Worm (Caenorhabditis elegans): Measurements from ENCODE around the gene R12C12.6.
"Not testable (repeated sequence)": the region's sequence is repeated elsewhere in the genome, so short reads cannot be mapped to it uniquely, and the experiment has no call there.

Gene R12C12.6

ce11 chrII:6025647-6026046, 22.0 kb downstream of the R12C12.6 start:
- TF ChIP-seq nhr-76 (tag; optimal IDR thresholded peaks at IDR 0.05) (no peak), ztf-11 (tag; optimal IDR thresholded peaks at IDR 0.05) (no peak), ceh-83 (GFP tag; optimal IDR thresholded peaks at IDR 0.05) (no peak), sptf-1 (tag; optimal IDR thresholded peaks at IDR 0.05) (no peak), ceh-43 (GFP tag; optimal IDR thresholded peaks at IDR 0.05) (no peak), pha-4 (tag; optimal IDR thresholded peaks at IDR 0.05) (no peak)

ce11 chrII:6024879-6025278, 22.8 kb downstream of the R12C12.6 start, which contains the start of gene R12C12.9:
TSS of gene R12C12.9 (minus strand) at chrII:6024979.
- TF ChIP-seq elt-1 (tag; optimal IDR thresholded peaks at IDR 0.05; ENCODE audit: borderline replicate concordance, insufficient read depth) (no peak), elt-3 (tag; optimal IDR thresholded peaks at IDR 0.05) (no peak), ztf-11 (tag; optimal IDR thresholded peaks at IDR 0.05) (no peak), unc-120 (tag; optimal IDR thresholded peaks at IDR 0.05; ENCODE audit: poor library complexity, severe bottlenecking) (no peak), ceh-83 (GFP tag; optimal IDR thresholded peaks at IDR 0.05) (no peak), sem-2 (GFP tag; optimal IDR thresholded peaks at IDR 0.05) (no peak), nhr-12 (tag; optimal IDR thresholded peaks at IDR 0.05) (no peak), nhr-28 (tag; optimal IDR thresholded peaks at IDR 0.05) (no peak), unc-62 (GFP tag; optimal IDR thresholded peaks at IDR 0.05) (no peak)

- TF ChIP-seq lin-32 (GFP tag; optimal IDR thresholded peaks at IDR 0.05) (no peak), sem-2 (GFP tag; optimal IDR thresholded peaks at IDR 0.05) (no peak)
These were observed 25.1 kb downstream of the R12C12.6 start for ce11 chrII:6022596-6022995.

- TF ChIP-seq lin-13 (tag; optimal IDR thresholded peaks at IDR 0.05) (no peak), snpc-4 (tag; optimal IDR thresholded peaks at IDR 0.05) (no peak), blmp-1 (tag; optimal IDR thresholded peaks at IDR 0.05) (no peak), ces-1 (GFP tag; optimal IDR thresholded peaks at IDR 0.05) (no peak), ceh-43 (GFP tag; optimal IDR thresholded peaks at IDR 0.05) (no peak), unc-62 (GFP tag; optimal IDR thresholded peaks at IDR 0.05) (no peak), nhr-76 (tag; optimal IDR thresholded peaks at IDR 0.05) (no peak), unc-120 (tag; optimal IDR thresholded peaks at IDR 0.05; ENCODE audit: poor library complexity, severe bottlenecking) (no peak), sptf-1 (tag; optimal IDR thresholded peaks at IDR 0.05) (no peak), ztf-11 (tag; optimal IDR thresholded peaks at IDR 0.05) (no peak)
These were observed 27.3 kb downstream of the R12C12.6 start, which contains the start of gene ZK84.1 for ce11 chrII:6020353-6020752. TSS of gene ZK84.1 (plus strand) at chrII:6020653.

- no peak for TF ChIP-seq ceh-43 (GFP tag; optimal IDR thresholded peaks at IDR 0.05)
- no peak for TF ChIP-seq elt-1 (tag; optimal IDR thresholded peaks at IDR 0.05; ENCODE audit: borderline replicate concordance, insufficient read depth)
- no peak for TF ChIP-seq ham-2 (GFP tag; optimal IDR thresholded peaks at IDR 0.05)
- TF ChIP-seq nhr-76 (tag; optimal IDR thresholded peaks at IDR 0.05) = no peak
- no peak for TF ChIP-seq nhr-28 (tag; optimal IDR thresholded peaks at IDR 0.05)
- TF ChIP-seq sem-2 (GFP tag; optimal IDR thresholded peaks at IDR 0.05) = no peak
- TF ChIP-seq tbx-8 (GFP tag; optimal IDR thresholded peaks at IDR 0.05) = no peak
- no peak for TF ChIP-seq ztf-11 (tag; optimal IDR thresholded peaks at IDR 0.05)
- TF ChIP-seq snpc-4 (tag; optimal IDR thresholded peaks at IDR 0.05) = no peak
- TF ChIP-seq unc-120 (tag; optimal IDR thresholded peaks at IDR 0.05; ENCODE audit: poor library complexity, severe bottlenecking) = no peak
- no peak for TF ChIP-seq blmp-1 (tag; optimal IDR thresholded peaks at IDR 0.05)
- no peak for TF ChIP-seq mls-2 (tag; optimal IDR thresholded peaks at IDR 0.05)
These were observed 31.3 kb downstream of the R12C12.6 start, which contains the start of gene ZK84.5 for ce11 chrII:6016410-6016809. TSS of gene ZK84.5 (minus strand) at chrII:6016510.

- not testable (repeated sequence) for TF ChIP-seq snpc-4, hlh-1, unc-39 (tag; optimal IDR thresholded peaks at IDR 0.05)
These were observed 33.6 kb downstream of the R12C12.6 start, which contains the start of gene ZK84.2 for ce11 chrII:6014057-6014456. TSS of gene ZK84.2 (plus strand) at chrII:6014357.

ce11 chrII:6010544-6010943, 37.1 kb downstream of the R12C12.6 start, which contains the start of gene ins-20:
TSS of gene ins-20 (plus strand) at chrII:6010844.
- TF ChIP-seq ceh-83 (GFP tag; optimal IDR thresholded peaks at IDR 0.05) = no peak
- no peak for TF ChIP-seq unc-39 (tag; optimal IDR thresholded peaks at IDR 0.05)

- TF ChIP-seq zip-8 (tag; optimal IDR thresholded peaks at IDR 0.05); lin-32 (GFP tag; optimal IDR thresholded peaks at IDR 0.05); drap-1 (GFP tag; optimal IDR thresholded peaks at IDR 0.05): not testable (repeated sequence)
These were observed 38.8 kb downstream of the R12C12.6 start, which contains the start of gene ZK84.4 for ce11 chrII:6008887-6009286. TSS of gene ZK84.4 (minus strand) at chrII:6008987.

All from whole organism, mixed stage, embryonic.